Fruit fly (Drosophila melanogaster): ENCODE measurements around the gene chinmo.

dm6 chr2L:1653800-1654199 lies 2.7 kb downstream of the chinmo start:
- TF ChIP-seq amos (GFP tag; IDR thresholded peaks at IDR 0.05; ENCODE audit: partially characterized antibody) (no peak), CG14710 (tag; optimal IDR thresholded peaks at IDR 0.05) (no peak)
